Fruit fly (Drosophila melanogaster) whole organism, embryonic: ENCODE results near the gene mRpS7.

Source experiments
- Awh ChIP-seq: fragments of 200-800 bp; sonication (Bioruptor generic); IDR thresholded peaks from 2 replicates; pipeline ENCODE4, ENCODE4 v1.3.6; 2022; ENCODE audit warnings: missing biosample characterization, missing genetic modification characterization
- CG10431 ChIP-seq: fragments of 200-800 bp; sonication (Bioruptor generic); optimal IDR thresholded peaks from 3 replicates; lab custom pipeline; 2018; ENCODE audit warnings: missing biosample characterization, mild to moderate bottlenecking, missing genetic modification characterization
- CG11560 ChIP-seq: fragments of 200-800 bp; sonication (Bioruptor generic); IDR thresholded peaks from 3 replicates; pipeline ENCODE4 v1.3.6; 2022; ENCODE audit warnings: missing biosample characterization, missing genetic modification characterization
- CG12391 ChIP-seq: fragments of 200-800 bp; sonication (Bioruptor generic); optimal IDR thresholded peaks from 3 replicates; lab custom pipeline; 2018; ENCODE audit warnings: missing biosample characterization, mild to moderate bottlenecking, missing genetic modification characterization, moderate library complexity
- CG13424 ChIP-seq: fragments of 200-800 bp; sonication (Bioruptor generic); optimal IDR thresholded peaks from 2 replicates; lab custom pipeline; 2019; ENCODE audit warnings: missing biosample characterization, mild to moderate bottlenecking, missing genetic modification characterization, moderate library complexity
- CG14667 ChIP-seq: fragments of 200-800 bp; sonication (Bioruptor generic); IDR thresholded peaks from 2 replicates; pipeline ENCODE4 v1.3.6; 2022; ENCODE audit warnings: missing biosample characterization, missing genetic modification characterization
- CG16863 ChIP-seq: fragments of 200-800 bp; sonication (Bioruptor generic); optimal IDR thresholded peaks from 3 replicates; lab custom pipeline; 2016; ENCODE audit warnings: missing biosample characterization, missing genetic modification characterization
- CG2120 ChIP-seq: fragments of 200-800 bp; sonication (Bioruptor generic); optimal IDR thresholded peaks from 3 replicates; lab custom pipeline; 2016; ENCODE audit warnings: missing biosample characterization, missing genetic modification characterization
- CG30020 ChIP-seq: fragments of 200-800 bp; optimal IDR thresholded peaks from 2 replicates; lab custom pipeline; 2019; ENCODE audit warnings: missing biosample characterization, mild to moderate bottlenecking, missing genetic modification characterization, moderate library complexity
- CG3065 ChIP-seq: fragments of 200-800 bp; sonication (Bioruptor generic); optimal IDR thresholded peaks from 2 replicates; lab custom pipeline; 2016; ENCODE audit warnings: missing biosample characterization, missing genetic modification characterization
- CG3281 ChIP-seq: fragments of 200-800 bp; sonication (Bioruptor generic); optimal IDR thresholded peaks from 3 replicates; lab custom pipeline; 2017; ENCODE audit warnings: missing biosample characterization, mild to moderate bottlenecking, missing genetic modification characterization
- CG34422 ChIP-seq: fragments of 200-800 bp; sonication (Bioruptor generic); IDR thresholded peaks from 3 replicates; pipeline ENCODE4 v1.3.6; 2022; ENCODE audit warnings: missing biosample characterization, missing genetic modification characterization
- CG6683 ChIP-seq: fragments of 200-800 bp; sonication (Bioruptor generic); optimal IDR thresholded peaks from 2 replicates; lab custom pipeline; 2017; ENCODE audit warnings: missing biosample characterization, mild to moderate bottlenecking, missing genetic modification characterization, missing genetic modification reagents
- CG6689 ChIP-seq: fragments of 200-800 bp; sonication (Bioruptor generic); IDR thresholded peaks from 2 replicates; pipeline ENCODE4 v1.3.6; 2022; ENCODE audit warnings: missing biosample characterization, missing genetic modification characterization
- CG7357 ChIP-seq: fragments of 200-800 bp; sonication (Bioruptor generic); IDR thresholded peaks from 3 replicates; pipeline ENCODE4 v1.3.6; 2022; ENCODE audit warnings: missing biosample characterization, missing genetic modification characterization
- CG7839 ChIP-seq: fragments of 200-800 bp; sonication (Bioruptor generic); optimal IDR thresholded peaks from 3 replicates; lab custom pipeline; 2018; ENCODE audit warnings: missing biosample characterization, mild to moderate bottlenecking, missing genetic modification characterization, moderate library complexity
- CG7928 ChIP-seq: fragments of 200-800 bp; sonication (Bioruptor generic); optimal IDR thresholded peaks from 2 replicates; lab custom pipeline; 2017; ENCODE audit warnings: missing biosample characterization, mild to moderate bottlenecking, missing genetic modification characterization
- CG9932 ChIP-seq: fragments of 200-800 bp; sonication (Bioruptor generic); IDR thresholded peaks from 2 replicates; pipeline ENCODE4 v1.3.6; 2022; ENCODE audit warnings: missing biosample characterization, missing genetic modification characterization
- Camta ChIP-seq: fragments of 200-800 bp; sonication (Bioruptor generic); optimal IDR thresholded peaks from 2 replicates; lab custom pipeline; 2016; ENCODE audit warnings: missing biosample characterization, missing genetic modification characterization
- Chrac-16 ChIP-seq: fragments of 200-800 bp; sonication (Bioruptor generic); optimal IDR thresholded peaks from 3 replicates; lab custom pipeline; 2016; ENCODE audit warnings: missing biosample characterization, missing genetic modification characterization
- HLH54F ChIP-seq: fragments of 200-800 bp; sonication (Bioruptor generic); optimal IDR thresholded peaks from 3 replicates; lab custom pipeline; 2016; ENCODE audit warnings: missing biosample characterization, missing genetic modification characterization
- HmgZ ChIP-seq: fragments of 200-800 bp; sonication (Bioruptor generic); optimal IDR thresholded peaks from 2 replicates; lab custom pipeline; 2018; ENCODE audit warnings: missing biosample characterization, mild to moderate bottlenecking, missing genetic modification characterization
- Hmx ChIP-seq: fragments of 200-800 bp; sonication (Bioruptor generic); optimal IDR thresholded peaks from 2 replicates; lab custom pipeline; 2016; ENCODE audit warnings: missing biosample characterization, missing genetic modification characterization
- Jarid2 ChIP-seq: fragments of 200-800 bp; sonication (Bioruptor generic); optimal IDR thresholded peaks from 3 replicates; lab custom pipeline; 2017; ENCODE audit warnings: mild to moderate bottlenecking, missing biosample characterization, missing genetic modification reagents, missing genetic modification characterization
- MBD-R2 ChIP-seq: fragments of 200-800 bp; sonication (Bioruptor generic); IDR thresholded peaks from 2 replicates; pipeline ENCODE4 v1.3.6; 2022; ENCODE audit warnings: missing biosample characterization, missing genetic modification characterization
- Meics ChIP-seq: fragments of 200-800 bp; sonication (Bioruptor generic); optimal IDR thresholded peaks from 2 replicates; lab custom pipeline; 2017; ENCODE audit warnings: missing biosample characterization, mild to moderate bottlenecking, missing genetic modification characterization
- Ravus ChIP-seq: fragments of 200-800 bp; sonication (Bioruptor generic); IDR thresholded peaks from 2 replicates; pipeline ENCODE4 v1.3.6; 2022; ENCODE audit warnings: missing biosample characterization, missing genetic modification characterization
- Scr ChIP-seq: fragments of 200-800 bp; sonication (Bioruptor generic); IDR thresholded peaks from 2 replicates; pipeline ENCODE4 v1.3.6; 2022; ENCODE audit warnings: missing biosample characterization, missing genetic modification characterization; ENCODE audit not compliant: partially characterized antibody
- al ChIP-seq: fragments of 200-800 bp; sonication (Bioruptor generic); IDR thresholded peaks from 2 replicates; pipeline ENCODE4 v1.3.6; 2022; ENCODE audit warnings: missing biosample characterization, missing genetic modification characterization
- bab2 ChIP-seq: fragments of 200-800 bp; sonication (Bioruptor generic); optimal IDR thresholded peaks from 2 replicates; lab custom pipeline; 2016; ENCODE audit warnings: missing biosample characterization, missing genetic modification characterization
- bbx ChIP-seq: fragments of 200-800 bp; sonication (Bioruptor generic); IDR thresholded peaks from 2 replicates; pipeline ENCODE4 v1.3.6; 2022; ENCODE audit warnings: missing biosample characterization, missing genetic modification characterization; ENCODE audit not compliant: partially characterized antibody
- chif ChIP-seq, 2 experiments: fragments of 200-800 bp; sonication (Bioruptor generic); optimal IDR thresholded peaks; 3 replicates each; lab custom pipeline; 2016; ENCODE audit warnings: missing biosample characterization in 2 of 2, missing genetic modification characterization in 2 of 2
- crp ChIP-seq, 2 experiments: fragments of 200-800 bp; sonication (Bioruptor generic); optimal IDR thresholded peaks; 2 replicates in 1 of 2; 3 replicates in 1 of 2; lab custom pipeline; 2017; ENCODE audit warnings: missing biosample characterization in 2 of 2, missing genetic modification characterization in 2 of 2, mild to moderate bottlenecking in 1 of 2, moderate library complexity in 1 of 2
- eve ChIP-seq, 2 experiments: fragments of >200 bp; optimal IDR thresholded peaks; 2 replicates each; lab custom pipeline; 2017; ENCODE audit warnings: missing biosample characterization in 2 of 2, missing genetic modification characterization in 2 of 2
- fd64A ChIP-seq: fragments of 200-800 bp; sonication (Bioruptor generic); optimal IDR thresholded peaks from 3 replicates; lab custom pipeline; 2018; ENCODE audit warnings: missing biosample characterization, mild to moderate bottlenecking, missing genetic modification characterization
- gem ChIP-seq: fragments of 200-800 bp; sonication (Bioruptor generic); optimal IDR thresholded peaks from 2 replicates; lab custom pipeline; 2019; ENCODE audit warnings: missing biosample characterization, mild to moderate bottlenecking, missing genetic modification characterization, moderate library complexity
- lov ChIP-seq, 2 experiments: fragments of 200-800 bp in 1 of 2; fragments of >200 bp in 1 of 2; sonication (Bioruptor generic) in 1 of 2; IDR thresholded peaks in 1 of 2; optimal IDR thresholded peaks in 1 of 2; 2 replicates in 1 of 2; 3 replicates in 1 of 2; pipeline versions ENCODE4 v1.3.6 to Lab custom; 2017 to 2022; ENCODE audit warnings: missing biosample characterization in 1 of 2, missing genetic modification characterization in 1 of 2
- odd ChIP-seq: fragments of 200-800 bp; sonication (Bioruptor generic); optimal IDR thresholded peaks from 2 replicates; lab custom pipeline; 2017; ENCODE audit warnings: missing biosample characterization, mild to moderate bottlenecking, missing genetic modification characterization
- pita ChIP-seq: fragments of 200-800 bp; sonication (Bioruptor generic); optimal IDR thresholded peaks from 2 replicates; lab custom pipeline; 2017; ENCODE audit warnings: missing biosample characterization, mild to moderate bottlenecking, missing genetic modification characterization
- prd ChIP-seq, 3 experiments: fragments of >200 bp in 2 of 3; fragments of 200-800 bp in 1 of 3; sonication (Bioruptor generic) in 1 of 3; optimal IDR thresholded peaks in 2 of 3; IDR thresholded peaks in 1 of 3; 2 replicates in 2 of 3; 3 replicates in 1 of 3; pipeline versions ENCODE4 v1.3.6 to Lab custom; 2017 to 2022; ENCODE audit warnings: missing biosample characterization in 1 of 3, missing genetic modification characterization in 1 of 3
- pros ChIP-seq: fragments of 200-800 bp; sonication (Bioruptor generic); optimal IDR thresholded peaks from 3 replicates; lab custom pipeline; 2019; ENCODE audit warnings: missing biosample characterization, mild to moderate bottlenecking, missing genetic modification characterization, moderate library complexity
- ranshi ChIP-seq: fragments of 200-800 bp; sonication (Bioruptor generic); IDR thresholded peaks from 2 replicates; pipeline ENCODE4 v1.3.6; 2022; ENCODE audit warnings: missing biosample characterization, missing genetic modification characterization
- so ChIP-seq: fragments of 200-800 bp; sonication (Bioruptor generic); IDR thresholded peaks from 3 replicates; pipeline ENCODE4 v1.3.6; 2022; ENCODE audit warnings: missing biosample characterization, missing genetic modification characterization
- stc ChIP-seq: fragments of 200-800 bp; sonication (Bioruptor generic); IDR thresholded peaks from 2 replicates; pipeline ENCODE4 v1.3.6; 2022; ENCODE audit warnings: missing biosample characterization, missing genetic modification characterization
- tin ChIP-seq: fragments of 200-800 bp; sonication (Bioruptor generic); optimal IDR thresholded peaks from 3 replicates; lab custom pipeline; 2016; ENCODE audit warnings: missing biosample characterization, missing genetic modification characterization
- trh ChIP-seq: fragments of 200-800 bp; sonication (Bioruptor generic); optimal IDR thresholded peaks from 2 replicates; lab custom pipeline; 2016; ENCODE audit warnings: missing biosample characterization, missing genetic modification characterization
- z ChIP-seq: fragments of 200-800 bp; sonication (Bioruptor generic); IDR thresholded peaks from 3 replicates; pipeline ENCODE4 v1.3.6; 2022; ENCODE audit warnings: missing biosample characterization, missing genetic modification characterization
- zen ChIP-seq: fragments of 200-800 bp; sonication (Bioruptor generic); optimal IDR thresholded peaks from 3 replicates; lab custom pipeline; 2018; ENCODE audit warnings: missing biosample characterization, mild to moderate bottlenecking, missing genetic modification characterization, moderate library complexity

The mRpS7 gene

DNA sequence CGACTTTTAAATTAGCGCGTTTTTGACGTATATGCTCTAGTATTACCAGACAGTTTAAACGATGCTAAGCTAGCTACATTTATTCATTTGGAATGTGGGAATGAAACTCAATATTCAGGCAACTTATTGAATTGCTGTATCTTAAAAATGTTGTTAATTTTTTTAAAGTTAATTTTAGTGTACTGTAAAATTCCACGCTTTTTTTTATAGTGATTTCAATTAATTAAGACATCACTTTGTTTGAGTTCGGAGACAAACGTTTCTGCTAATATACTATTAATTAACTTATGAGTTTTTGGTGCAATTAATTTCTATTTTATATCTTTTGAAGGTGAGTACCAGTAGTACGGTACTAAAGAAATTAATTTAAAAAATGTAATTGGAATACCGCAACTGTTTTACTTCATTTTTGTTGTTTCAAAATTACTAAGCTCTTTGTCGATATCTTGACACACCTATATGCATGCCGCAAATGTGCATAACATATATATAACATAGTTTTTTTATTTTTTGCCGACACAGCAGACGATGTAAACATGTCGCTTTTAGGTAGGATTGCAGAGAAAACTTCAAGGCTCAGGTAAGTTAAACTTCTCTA lies at the start of gene mRpS7, which contains the start of gene Cdk1 (continued):
- TF ChIP-seq CG7357 (GFP tag; lab: Robert Waterston, UW) (peak; percentile 65; the same call in 2 of the 3 replicates), Ravus (GFP tag; lab: Robert Waterston, UW) (no peak; the same call in 1 of the 2 replicates), so (0 out of 3 replicates have a peak, but pooled peaks have one; percentile 34), fd64A (GFP tag; lab: Kevin White, UChicago) (no peak), HmgZ (tag; lab: Kevin White, UChicago) (peak; percentile 51), chif (GFP tag; optimal IDR thresholded peaks at IDR 0.05; lab: Kevin White, UChicago) (peak; percentile 17 to 53), al (GFP tag; lab: Robert Waterston, UW) (peak; percentile 54), eve (GFP tag; optimal IDR thresholded peaks at IDR 0.05; lab: Kevin White, UChicago) (peak in 1 of 2 experiments; percentile 41), CG16863 (GFP tag; lab: Kevin White, UChicago) (peak; percentile 71), Awh (GFP tag; lab: Robert Waterston, UW) (peak; percentile 54; the same call in 1 of the 2 replicates), CG9932 (GFP tag; lab: Robert Waterston, UW) (peak; percentile 35; the same call in 1 of the 2 replicates), ranshi (GFP tag; lab: Robert Waterston, UW) (0 out of 2 replicates have a peak, but pooled peaks have one; percentile 68), Camta (peak; percentile 57), stc (GFP tag; lab: Robert Waterston, UW) (peak; percentile 15; the same call in 1 of the 2 replicates), z (GFP tag; lab: Robert Waterston, UW) (no peak), CG7928 (GFP tag; lab: Kevin White, UChicago) (peak; percentile 18), CG10431 (GFP tag; lab: Kevin White, UChicago) (no peak), crp (GFP tag; optimal IDR thresholded peaks at IDR 0.05; lab: Kevin White, UChicago) (peak in 1 of 2 experiments; percentile 35), CG6683 (GFP tag; lab: Kevin White, UChicago) (no peak), Meics (GFP tag; lab: Kevin White, UChicago) (peak; percentile 79), gem (tag; lab: Kevin White, UChicago) (peak; percentile 90), CG7839 (tag; lab: Kevin White, UChicago) (peak; percentile 86), lov (optimal IDR thresholded peaks at IDR 0.05; lab: Kevin White, UChicago) (no peak), lov (GFP tag; IDR thresholded peaks at IDR 0.05; lab: Robert Waterston, UW) (no peak), MBD-R2 (0 out of 2 replicates have a peak, but pooled peaks have one; percentile 18), Jarid2 (GFP tag; lab: Kevin White, UChicago) (no peak), CG14667 (GFP tag; lab: Robert Waterston, UW) (no peak; the same call in 1 of the 2 replicates), Chrac-16 (GFP tag; lab: Kevin White, UChicago) (peak; percentile 76), CG13424 (tag; lab: Kevin White, UChicago) (peak; percentile 73), odd (GFP tag; lab: Kevin White, UChicago) (no peak), prd (optimal IDR thresholded peaks at IDR 0.05; lab: Kevin White, UChicago) (no peak), prd (GFP tag; IDR thresholded peaks at IDR 0.05; lab: Robert Waterston, UW) (peak; percentile 81), CG11560 (tag; lab: Robert Waterston, UW) (no peak), CG12391 (tag; lab: Kevin White, UChicago) (peak; percentile 89), CG2120 (GFP tag; lab: Kevin White, UChicago) (peak; percentile 80), CG30020 (peak; percentile 100), HLH54F (GFP tag; lab: Kevin White, UChicago) (peak; percentile 64), CG3281 (peak; percentile 75), pita (GFP tag; lab: Kevin White, UChicago) (no peak), pros (GFP tag; lab: Kevin White, UChicago) (no peak), trh (peak; percentile 60), bbx (GFP tag; lab: Robert Waterston, UW) (no peak), bab2 (peak; percentile 59), CG6689 (GFP tag; lab: Robert Waterston, UW) (peak; percentile 78; the same call in 1 of the 2 replicates), tin (GFP tag; lab: Kevin White, UChicago) (peak; percentile 66), CG34422 (peak; percentile 34; the same call in 2 of the 3 replicates), zen (tag; lab: Kevin White, UChicago) (peak; percentile 70), CG3065 (GFP tag; lab: Kevin White, UChicago) (no peak), Scr (GFP tag; lab: Robert Waterston, UW) (no peak), Hmx (GFP tag; lab: Kevin White, UChicago) (peak; percentile 37)
